Worm (Caenorhabditis elegans) whole organism, late embryonic: ENCODE measurements around the gene W07E11.1.

Source experiments
- ama-1 ChIP-seq: fragments of 150-350 bp; optimal IDR thresholded peaks from 2 replicates; lab custom pipeline; 2014
- ceh-6 ChIP-seq: fragments of 200-800 bp; sonication (Bioruptor generic); optimal IDR thresholded peaks from 2 replicates; lab custom pipeline; 2018; ENCODE audit warnings: mild to moderate bottlenecking, missing genetic modification characterization, missing compliant biosample characterization
- dmd-4 ChIP-seq: sonication (generic microtip); optimal IDR thresholded peaks from 2 replicates; lab custom pipeline; 2016; ENCODE audit warnings: borderline replicate concordance, missing genetic modification characterization, missing compliant biosample characterization
- elt-2 ChIP-seq: sonication (generic microtip); optimal IDR thresholded peaks from 2 replicates; lab custom pipeline; 2016; ENCODE audit warnings: missing genetic modification reagents, missing genetic modification characterization, missing compliant biosample characterization
- lim-6 ChIP-seq: sonication (generic microtip); optimal IDR thresholded peaks from 2 replicates; lab custom pipeline; 2016; ENCODE audit warnings: missing genetic modification characterization, missing compliant biosample characterization
- lin-11 ChIP-seq: fragments of 200-800 bp; sonication (Bioruptor generic); optimal IDR thresholded peaks from 2 replicates; lab custom pipeline; 2018; ENCODE audit warnings: mild to moderate bottlenecking, missing genetic modification characterization, missing compliant biosample characterization
- nfya-1 ChIP-seq: sonication (generic microtip); optimal IDR thresholded peaks from 2 replicates; lab custom pipeline; 2017; ENCODE audit warnings: missing genetic modification characterization, mild to moderate bottlenecking, missing compliant biosample characterization, antibody characterized with exemption, moderate library complexity
- nhr-11 ChIP-seq: fragments of 150-350 bp; optimal IDR thresholded peaks from 2 replicates; lab custom pipeline; 2014; ENCODE audit warnings: missing biosample characterization, missing genetic modification characterization
- pag-3 ChIP-seq: sonication (generic microtip); optimal IDR thresholded peaks from 2 replicates; lab custom pipeline; 2016; ENCODE audit warnings: missing compliant biosample characterization, missing genetic modification characterization, borderline replicate concordance
- pha-4 ChIP-seq: fragments of 150-350 bp; optimal IDR thresholded peaks from 2 replicates; lab custom pipeline; 2018; ENCODE audit warnings: missing biosample characterization, missing genetic modification reagents, missing genetic modification characterization
- tbx-2 ChIP-seq: sonication (generic microtip); optimal IDR thresholded peaks from 2 replicates; lab custom pipeline; 2016; ENCODE audit warnings: missing genetic modification characterization, missing compliant biosample characterization
- unc-55 ChIP-seq: sonication (generic microtip); optimal IDR thresholded peaks from 2 replicates; lab custom pipeline; 2017; ENCODE audit warnings: missing biosample characterization, missing genetic modification reagents, missing genetic modification characterization

ce11 chrX:10078089-10078488 lies 6.3 kb upstream of the W07E11.1 start:
- TF ChIP-seq nhr-11 (tag; lab: Kevin White, UChicago), result no peak
- TF ChIP-seq elt-2 (tag; lab: Kevin White, UChicago), result no peak
- TF ChIP-seq lin-11, result no peak
- TF ChIP-seq ceh-6 (GFP tag; lab: Kevin White, UChicago), result no peak
- TF ChIP-seq nfya-1 (tag; lab: Kevin White, UChicago), result no peak
- no peak for TF ChIP-seq tbx-2 (tag; lab: Kevin White, UChicago)
- no peak for TF ChIP-seq pha-4 (tag; lab: Kevin White, UChicago)
- no peak for TF ChIP-seq lim-6 (tag; lab: Kevin White, UChicago)
- TF ChIP-seq unc-55 (GFP tag; lab: Kevin White, UChicago), result no peak
- TF ChIP-seq dmd-4 (tag; lab: Kevin White, UChicago), result no peak
- TF ChIP-seq pag-3 (tag; lab: Kevin White, UChicago), result peak; percentile 21
- TF ChIP-seq ama-1 (lab: Kevin White, UChicago), result no peak
